Worm (Caenorhabditis elegans): Measurements from ENCODE around the gene emb-30.
"Not testable (repeated sequence)": the region's sequence is repeated elsewhere in the genome, so short reads cannot be mapped to it uniquely, and the experiment has no call there.

emb-30 gene

DNA sequence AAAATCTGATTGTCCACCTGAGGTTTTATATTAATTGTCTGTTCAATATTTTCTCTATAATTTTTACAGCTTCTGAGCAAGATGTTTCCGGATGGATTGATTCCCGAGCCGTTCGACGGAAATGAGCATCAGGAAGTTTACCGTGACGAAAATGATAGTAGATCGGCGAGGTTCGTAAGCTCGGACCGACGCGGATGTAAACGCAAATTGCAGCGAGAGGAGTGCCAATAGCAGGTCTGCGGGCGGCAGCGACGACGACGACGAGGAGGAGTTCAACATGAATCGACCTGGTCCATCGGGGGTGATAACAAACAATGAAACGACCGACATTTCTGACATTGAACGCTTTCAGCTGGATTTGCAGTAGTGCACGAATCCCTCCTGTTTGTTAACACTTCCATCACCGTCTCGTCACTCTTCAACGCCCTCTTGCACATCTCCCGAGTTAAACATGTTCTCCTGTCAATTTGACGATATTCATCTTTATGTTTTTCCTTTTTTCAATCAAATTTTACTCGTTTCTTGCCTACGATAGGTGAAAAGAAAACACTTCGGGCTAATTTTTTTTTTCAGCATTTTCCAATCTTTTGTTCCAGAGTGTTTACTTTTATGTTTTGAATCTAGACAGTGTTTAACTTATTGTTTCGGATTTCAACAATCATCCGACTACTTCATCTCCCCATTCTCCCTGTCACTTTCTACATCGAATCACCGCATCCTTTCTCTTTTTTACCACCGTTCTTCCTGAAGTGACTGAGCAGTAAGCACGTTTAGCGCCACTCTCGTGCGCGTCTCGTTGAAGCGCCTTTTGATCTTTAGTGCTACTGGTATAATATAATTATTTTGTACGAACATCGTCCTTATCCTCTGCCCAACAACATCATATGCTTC, 20.9 kb upstream of the emb-30 start:
- TF ChIP-seq unc-62 (GFP tag; optimal IDR thresholded peaks at IDR 0.05): no peak

ce11 chrIII:9457192-9458103, 16.2 kb upstream of the emb-30 start:
- TF ChIP-seq unc-62 (GFP tag; optimal IDR thresholded peaks at IDR 0.05): no peak

DNA sequence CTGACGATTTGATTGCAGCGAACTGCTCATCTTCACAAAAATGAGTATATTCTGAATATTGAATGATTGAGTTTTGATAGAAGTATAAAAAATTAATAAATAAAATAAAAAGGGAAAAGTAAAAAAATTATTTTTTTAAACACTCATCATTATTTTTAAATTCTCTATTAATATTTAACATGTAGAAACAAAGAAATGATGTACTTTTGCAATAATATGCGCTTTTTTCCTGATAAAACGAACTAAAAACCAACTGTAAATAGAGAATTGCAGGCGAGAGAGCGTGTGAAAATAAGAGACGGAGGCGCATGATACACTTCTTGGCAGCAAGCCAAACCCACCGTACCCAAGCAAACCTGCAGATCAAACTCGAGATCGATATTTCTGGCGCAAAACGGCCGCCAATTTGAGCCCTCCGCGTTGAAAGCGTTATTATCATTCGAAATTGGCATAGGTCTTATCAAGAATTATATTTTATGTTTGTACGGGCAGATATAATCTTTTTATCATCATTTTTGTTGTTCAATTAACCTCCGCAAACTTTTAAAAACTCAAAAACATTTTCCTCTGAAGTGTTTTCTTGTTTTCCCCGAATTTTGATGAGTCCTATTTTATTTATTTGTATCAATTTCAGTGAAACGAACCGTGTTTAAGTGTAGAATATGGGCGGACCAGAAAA, 14.9 kb upstream of the emb-30 start, which contains the start of the genes rheb-1 and spk-1:
Gene rheb-1 (minus strand): TSS at position 51 of the 679 bp plus-strand sequence.
Gene spk-1 (plus strand): TSS at position 629 of the 679 bp plus-strand sequence.
- TF ChIP-seq unc-62 (GFP tag; optimal IDR thresholded peaks at IDR 0.05): no peak

- no peak for TF ChIP-seq unc-62 (GFP tag; optimal IDR thresholded peaks at IDR 0.05)
These were observed 13.5 kb upstream of the emb-30 start for ce11 chrIII:9454730-9455129.

DNA sequence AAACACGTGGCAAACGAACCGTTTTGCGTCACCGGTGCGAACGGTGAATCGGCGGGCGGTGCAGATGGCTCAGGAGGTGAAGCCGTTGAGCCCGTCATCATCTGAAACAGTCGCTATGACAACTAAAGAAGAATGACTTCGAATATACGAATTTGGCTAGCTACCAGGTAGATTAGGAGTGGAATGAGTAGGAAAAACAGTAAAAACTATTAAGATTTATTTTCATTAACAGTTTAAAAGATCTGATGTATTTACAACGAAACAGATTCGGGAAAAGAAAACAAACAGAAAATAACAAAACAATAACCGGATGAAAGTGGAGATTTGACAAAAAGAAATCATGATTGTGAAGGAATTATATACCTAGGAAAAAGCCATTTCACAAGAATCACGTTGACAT, 12.7 kb upstream of the emb-30 start, which contains the start of gene F54C8.7:
Gene F54C8.7 (minus strand): TSS at position 101 of the 400 bp plus-strand sequence.
- TF ChIP-seq unc-62 (GFP tag; optimal IDR thresholded peaks at IDR 0.05): no peak

DNA sequence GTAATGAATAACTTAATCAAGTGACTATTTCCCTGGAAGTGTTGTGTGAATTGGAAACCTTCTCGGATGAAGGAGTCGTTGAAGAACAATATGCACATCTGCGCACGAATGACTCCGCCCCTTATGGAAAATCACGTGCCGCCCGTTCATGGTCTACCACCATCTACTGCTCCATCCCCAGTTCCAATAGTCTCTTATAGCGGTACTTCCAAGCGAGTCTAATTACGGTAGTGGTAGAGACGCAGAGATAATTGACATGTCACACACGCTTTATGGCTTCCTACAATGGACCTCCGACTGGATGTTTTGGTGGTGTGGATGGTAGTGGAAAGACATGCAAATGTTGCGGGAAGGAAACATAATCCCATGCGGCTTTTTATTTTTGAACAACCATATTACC, 9.7 kb upstream of the emb-30 start:
- no peak for TF ChIP-seq unc-62 (GFP tag; optimal IDR thresholded peaks at IDR 0.05)

ce11 chrIII:9449831-9450230, 8.6 kb upstream of the emb-30 start, which contains the start of gene F54C8.6:
F54C8.6 (minus strand) TSS chrIII:9449931.
- TF ChIP-seq unc-62 (GFP tag; optimal IDR thresholded peaks at IDR 0.05): no peak

ce11 chrIII:9443417-9444027, 2.3 kb upstream of the emb-30 start, which contains the start of gene pir-2:
pir-2 (minus strand) TSS chrIII:9443634.
- TF ChIP-seq unc-62 (GFP tag; optimal IDR thresholded peaks at IDR 0.05): no peak

DNA sequence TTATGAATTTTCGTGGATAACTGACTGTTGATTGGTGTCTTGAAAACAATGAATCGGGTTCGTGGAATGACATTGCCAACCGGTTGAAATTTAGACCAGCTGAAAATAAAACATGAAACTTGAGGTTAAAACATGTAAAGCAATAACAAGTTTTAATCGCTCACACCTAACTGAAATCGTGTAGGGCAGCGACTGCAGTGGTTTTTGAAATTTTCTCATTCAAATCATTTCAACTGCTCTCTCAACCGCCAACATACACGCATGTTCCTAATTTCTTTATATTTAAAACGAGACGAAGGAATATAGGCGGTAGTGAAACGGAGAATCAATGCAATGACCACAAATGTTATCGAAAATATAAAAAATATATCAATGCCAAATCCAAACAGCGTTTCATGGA, 1.6 kb upstream of the emb-30 start:
- TF ChIP-seq unc-62 (GFP tag; optimal IDR thresholded peaks at IDR 0.05): no peak

DNA sequence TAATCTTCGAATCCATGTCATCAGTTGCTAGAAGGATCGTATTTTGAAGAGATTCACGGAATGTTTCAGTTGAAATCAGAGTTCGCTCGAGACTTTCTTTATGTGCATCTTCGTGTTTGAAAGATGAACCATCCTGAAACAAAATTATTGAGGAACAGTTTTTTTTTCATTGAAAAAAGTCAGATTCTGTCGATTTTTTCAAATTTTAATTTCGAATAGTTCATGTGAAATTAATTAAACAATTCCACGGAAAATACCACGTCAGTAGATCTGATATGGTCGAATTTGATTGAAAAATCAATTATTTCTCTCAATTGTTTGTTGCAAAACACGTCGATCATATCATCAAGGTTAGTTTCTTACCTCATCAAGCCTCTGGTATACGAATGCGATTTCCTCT, 1.9 kb downstream of the emb-30 start, which contains the start of gene F54C8.1:
Gene F54C8.1 (plus strand): TSS at position 301 of the 400 bp plus-strand sequence.
- no peak for TF ChIP-seq unc-62 (GFP tag; optimal IDR thresholded peaks at IDR 0.05)

DNA sequence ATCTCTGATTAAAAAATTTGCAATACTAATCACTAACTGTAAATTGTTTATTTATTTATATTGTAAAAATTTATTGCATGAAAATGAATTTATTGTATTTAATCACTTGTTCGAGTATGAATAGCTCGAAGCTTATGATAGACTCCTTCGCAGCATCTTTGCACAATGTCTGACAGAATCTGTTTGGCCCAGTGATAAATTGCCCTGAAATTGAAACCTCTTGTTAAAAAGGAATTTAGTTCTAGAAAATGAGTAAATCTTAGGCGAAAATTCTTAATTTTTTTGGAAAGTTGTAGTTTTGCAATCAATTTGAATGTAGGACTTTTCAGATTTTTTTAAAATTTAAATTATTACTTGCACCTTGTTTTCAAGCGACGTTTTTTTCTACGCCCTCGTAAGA, 6.3 kb downstream of the emb-30 start:
- TF ChIP-seq unc-62 (GFP tag; optimal IDR thresholded peaks at IDR 0.05): no peak

DNA sequence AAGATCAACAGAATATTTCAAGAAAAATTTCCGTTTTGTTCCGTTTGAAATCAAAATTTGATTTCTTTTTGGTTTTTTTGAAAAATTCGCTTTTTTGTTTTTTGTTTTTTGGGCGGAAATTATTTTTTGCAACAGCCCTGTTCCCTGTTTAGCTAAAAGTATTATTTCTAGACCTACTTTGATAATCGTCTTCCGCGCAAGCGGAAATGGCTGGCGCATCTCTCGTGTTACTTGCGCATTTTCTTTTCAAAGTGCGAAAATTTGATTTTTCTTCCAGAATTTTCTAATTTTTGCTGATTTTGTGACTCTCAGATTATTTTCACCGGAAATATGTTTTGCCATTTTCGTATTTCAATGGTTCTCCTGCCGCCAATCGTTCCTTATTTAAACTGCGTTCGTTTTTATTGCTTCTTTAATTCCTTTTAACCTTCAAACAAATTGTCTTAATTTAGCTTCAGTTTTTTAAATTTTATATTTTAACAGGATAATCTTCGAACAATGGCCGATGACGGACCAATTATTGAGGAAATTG, 7.6 kb downstream of the emb-30 start, which contains the start of gene cpar-1:
Gene cpar-1 (plus strand): TSS at position 482 of the 532 bp plus-strand sequence.
- no peak for TF ChIP-seq unc-62 (GFP tag; optimal IDR thresholded peaks at IDR 0.05)

- no peak for TF ChIP-seq unc-62 (GFP tag; optimal IDR thresholded peaks at IDR 0.05)
These were observed 15.0 kb downstream of the emb-30 start, which contains the start of gene T26G10.5 for ce11 chrIII:9426301-9426700. T26G10.5 (minus strand) TSS chrIII:9426401.

DNA sequence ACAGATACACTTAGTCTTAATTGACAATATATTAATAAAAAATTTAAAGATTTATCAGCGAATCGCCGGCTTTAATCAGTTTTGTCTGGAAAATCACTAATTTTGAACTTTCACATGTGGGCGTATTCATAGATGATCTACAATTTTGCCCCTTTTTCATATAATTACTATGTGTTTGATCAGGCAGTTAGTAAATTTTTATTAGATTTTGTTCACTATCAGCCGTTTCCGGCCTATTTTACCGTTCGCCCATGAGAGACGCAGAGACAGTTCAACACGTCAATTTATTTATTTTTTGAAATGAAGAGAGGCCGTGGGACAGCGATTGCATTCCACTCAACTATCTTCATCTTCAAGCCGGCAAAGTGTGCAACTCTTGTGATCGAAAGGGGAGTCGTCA, 21.0 kb downstream of the emb-30 start, which contains the start of gene T26G10.4:
Gene T26G10.4 (plus strand): TSS at position 301 of the 400 bp plus-strand sequence.
- not testable (repeated sequence) for TF ChIP-seq unc-62 (GFP tag; optimal IDR thresholded peaks at IDR 0.05)

All from whole organism, dauer.